Worm (Caenorhabditis elegans) whole organism, midembryonic: ENCODE data around the gene ZK1240.3.

Experiments
- flt-1 ChIP-seq: fragments of 200-800 bp; sonication (Bioruptor generic); IDR thresholded peaks from 2 replicates; pipeline ENCODE4 v1.3.6; 2022; ENCODE audit warnings: missing genetic modification characterization, missing compliant biosample characterization
- klf-2 ChIP-seq: fragments of 200-800 bp; sonication (Bioruptor generic); conservative IDR thresholded peaks from 2 replicates; pipeline ENCODE4 v1.3.6; 2022; ENCODE audit warnings: missing genetic modification reagents, missing genetic modification characterization, missing compliant biosample characterization
- ztf-23 ChIP-seq: fragments of 200-800 bp; sonication (Bioruptor generic); IDR thresholded peaks from 2 replicates; pipeline ENCODE4 v1.3.6; 2022; ENCODE audit warnings: missing genetic modification reagents, missing genetic modification characterization, missing compliant biosample characterization

ce11 chrII:2356795-2357194, 36.7 kb downstream of the ZK1240.3 start, which contains the start of gene F43C11.1:
- no peak for TF ChIP-seq flt-1 (GFP tag; lab: Robert Waterston, UW)
- no peak for TF ChIP-seq klf-2 (GFP tag; lab: Robert Waterston, UW)
- TF ChIP-seq ztf-23 (GFP tag; lab: Robert Waterston, UW), result no peak
